Fruit fly (Drosophila melanogaster): Measurements from ENCODE around the gene CG5913.

The CG5913 gene

DNA sequence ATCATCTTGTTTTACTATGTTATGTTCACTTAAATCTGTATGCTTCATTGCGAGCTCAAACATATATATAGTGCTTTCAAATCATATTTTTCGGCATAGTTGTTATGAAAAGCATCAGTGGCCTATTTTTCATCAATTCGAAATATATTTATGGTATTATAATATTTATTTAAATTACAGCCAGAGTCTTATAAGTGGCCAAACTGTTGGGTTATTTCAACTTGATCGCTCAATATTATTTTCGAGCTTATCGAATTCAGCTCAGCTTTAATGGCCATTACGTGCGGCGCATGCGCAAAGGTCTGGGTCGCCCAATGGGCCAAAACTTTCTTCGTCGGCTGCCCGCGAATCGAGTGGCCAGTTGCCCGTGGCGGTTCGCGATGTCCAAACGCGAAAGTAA, 3.9 kb downstream of the CG5913 start, which contains the start of gene Mco3:
TSS of gene Mco3 (plus strand) at position 301 of the 400 bp plus-strand sequence.
- no peak for TF ChIP-seq CrebA (GFP tag; optimal IDR thresholded peaks at IDR 0.05; ENCODE audit: borderline replicate concordance)

DNA sequence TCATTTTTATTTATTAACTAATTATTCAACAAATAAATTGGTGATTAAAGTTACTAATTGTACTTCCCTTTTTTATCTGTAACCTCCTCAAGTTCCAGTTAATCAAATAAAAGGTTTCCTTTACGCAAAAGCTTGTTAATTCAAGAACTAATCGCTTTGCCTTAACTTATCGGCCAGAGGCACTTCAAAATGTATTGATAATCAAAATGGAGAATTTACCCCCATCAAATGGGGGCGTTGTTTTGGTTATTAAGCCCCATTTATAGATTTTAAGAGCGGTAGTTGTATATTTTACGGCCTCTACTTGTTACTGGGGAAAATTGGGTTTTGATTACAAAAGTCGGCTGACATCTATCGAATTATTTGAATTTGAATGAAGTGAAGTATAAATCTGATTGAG, 6.4 kb downstream of the CG5913 start, which contains the start of gene CG31091:
TSS of gene CG31091 (plus strand) at position 214 of the 400 bp plus-strand sequence.
- TF ChIP-seq h (GFP tag; optimal IDR thresholded peaks at IDR 0.05) (no peak), sage (GFP tag; optimal IDR thresholded peaks at IDR 0.05) (no peak), Hnf4 (GFP tag; optimal IDR thresholded peaks at IDR 0.05) (no peak), dl (GFP tag; optimal IDR thresholded peaks at IDR 0.05; ENCODE audit: insufficient read depth in 1 of 2, partially characterized antibody in 2 of 2) (no peak), Jra (GFP tag; optimal IDR thresholded peaks at IDR 0.05) (no peak), foxo (GFP tag; optimal IDR thresholded peaks at IDR 0.05) (no peak), rgr (GFP tag; optimal IDR thresholded peaks at IDR 0.05) (no peak), HLH106 (tag; optimal IDR thresholded peaks at IDR 0.05) (no peak), sv (GFP tag; optimal IDR thresholded peaks at IDR 0.05) (no peak), GATAd (GFP tag; optimal IDR thresholded peaks at IDR 0.05) (no peak), Sp1 (GFP tag; optimal IDR thresholded peaks at IDR 0.05) (no peak), N (GFP tag; optimal IDR thresholded peaks at IDR 0.05) (no peak), woc (GFP tag; optimal IDR thresholded peaks at IDR 0.05) (no peak), dmrt93B (GFP tag; optimal IDR thresholded peaks at IDR 0.05) (no peak), fru (GFP tag; optimal IDR thresholded peaks at IDR 0.05) (no peak)

DNA sequence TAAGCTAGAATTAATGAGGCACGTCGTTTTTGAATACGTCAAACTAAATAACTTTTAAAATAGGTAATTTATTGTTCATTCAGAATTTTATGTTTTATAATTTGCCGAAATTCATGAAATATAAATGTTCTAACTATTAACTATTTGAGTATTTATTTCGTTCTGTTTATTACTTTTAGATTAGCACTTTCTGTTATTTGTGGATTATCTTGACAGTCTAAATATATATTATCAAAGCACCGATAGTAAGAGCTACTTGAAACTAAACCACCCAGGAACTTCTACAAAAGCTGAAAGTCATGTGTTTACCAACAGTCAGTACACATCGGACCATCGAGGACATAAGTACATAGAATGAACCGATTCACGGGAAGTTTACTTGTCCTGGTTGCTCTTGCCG, 9.0 kb downstream of the CG5913 start, which contains the start of gene CG31089:
TSS of gene CG31089 (plus strand) at position 301 of the 400 bp plus-strand sequence.
- TF ChIP-seq brk (GFP tag; optimal IDR thresholded peaks at IDR 0.05) (no peak), foxo (GFP tag; optimal IDR thresholded peaks at IDR 0.05) (no peak), br (GFP tag; optimal IDR thresholded peaks at IDR 0.05) (no peak), pan (optimal IDR thresholded peaks at IDR 0.05) (no peak), jim (GFP tag; optimal IDR thresholded peaks at IDR 0.05) (no peak), dmrt93B (GFP tag; optimal IDR thresholded peaks at IDR 0.05) (no peak)

DNA sequence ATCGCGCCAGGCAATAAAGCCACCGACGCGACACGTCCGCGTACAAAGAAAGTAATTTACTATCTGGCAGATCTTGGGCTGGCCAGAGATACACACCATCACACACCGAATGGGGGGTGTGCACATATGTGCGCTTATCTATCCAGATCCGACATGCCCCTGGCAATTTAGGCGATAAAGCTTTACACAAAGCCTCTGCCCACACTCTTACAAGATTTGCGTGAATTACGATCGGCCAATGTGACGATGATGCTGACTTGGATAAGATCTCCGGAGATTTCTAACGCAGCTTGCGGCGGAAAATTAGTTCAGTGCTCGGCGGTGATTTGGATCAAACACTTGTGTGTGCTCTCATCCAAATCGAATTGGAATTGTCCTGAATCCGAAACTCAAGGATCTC, 13.4 kb downstream of the CG5913 start, which contains the start of gene kumpel:
TSS of gene kumpel (plus strand) at position 301 of the 400 bp plus-strand sequence.
- TF ChIP-seq Mio (GFP tag; optimal IDR thresholded peaks at IDR 0.05) = no peak
- TF ChIP-seq fru (GFP tag; optimal IDR thresholded peaks at IDR 0.05) = no peak
- TF ChIP-seq HLH106 (tag; optimal IDR thresholded peaks at IDR 0.05) = no peak
- no peak for TF ChIP-seq Dif (GFP tag; optimal IDR thresholded peaks at IDR 0.05; ENCODE audit: partially characterized antibody)
- TF ChIP-seq Myc (optimal IDR thresholded peaks at IDR 0.05) = no peak
- TF ChIP-seq sage (GFP tag; optimal IDR thresholded peaks at IDR 0.05) = no peak
- no peak for TF ChIP-seq h (GFP tag; optimal IDR thresholded peaks at IDR 0.05)
- no peak for TF ChIP-seq CrebA (GFP tag; optimal IDR thresholded peaks at IDR 0.05; ENCODE audit: borderline replicate concordance)
- no peak for TF ChIP-seq OdsH (GFP tag; optimal IDR thresholded peaks at IDR 0.05)
- TF ChIP-seq rgr (GFP tag; optimal IDR thresholded peaks at IDR 0.05) = no peak
- no peak for TF ChIP-seq dsf (GFP tag; optimal IDR thresholded peaks at IDR 0.05; ENCODE audit: borderline replicate concordance)

DNA sequence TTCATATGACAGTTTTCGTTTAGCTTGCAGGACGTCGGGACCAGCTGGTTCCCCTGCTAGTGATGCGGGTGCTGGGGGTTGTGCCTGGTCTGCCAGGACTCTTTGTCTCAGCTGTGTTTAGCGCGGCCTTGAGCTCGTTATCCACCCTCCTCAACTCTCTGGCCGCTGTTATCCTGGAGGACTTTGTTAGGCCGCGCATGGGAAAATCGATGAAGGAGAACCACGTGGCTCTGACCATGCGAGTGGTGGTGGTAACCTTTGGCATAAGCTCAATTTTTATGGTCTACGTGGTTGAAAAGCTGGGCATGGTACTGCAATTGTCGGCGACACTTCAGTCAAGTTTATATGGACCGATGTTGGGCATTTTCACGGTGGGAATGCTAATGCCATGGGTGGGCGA, 26.6 kb downstream of the CG5913 start:
- no peak for TF ChIP-seq HLH106 (tag; optimal IDR thresholded peaks at IDR 0.05)

DNA sequence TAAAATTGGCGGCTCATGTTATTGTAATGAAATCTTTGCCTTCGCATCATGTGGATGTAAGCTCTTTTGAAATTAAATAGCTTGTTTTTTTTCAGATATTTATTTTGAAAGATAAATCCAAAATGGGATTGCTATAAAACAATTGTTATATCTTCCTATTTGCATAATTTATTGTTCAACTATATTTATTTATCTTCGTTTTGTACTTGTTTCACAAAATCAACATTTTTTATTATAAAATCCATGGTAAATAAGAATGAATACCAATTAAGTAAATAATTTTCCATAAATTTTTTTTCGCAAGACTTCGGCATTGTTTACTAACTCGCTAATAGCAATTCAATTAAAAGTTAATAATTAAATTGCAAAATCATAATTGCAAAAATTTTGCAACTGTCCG, 29.2 kb downstream of the CG5913 start, which contains the start of gene CG14546:
TSS of gene CG14546 (minus strand) at position 101 of the 400 bp plus-strand sequence.
- TF ChIP-seq CrebA (GFP tag; optimal IDR thresholded peaks at IDR 0.05; ENCODE audit: borderline replicate concordance) = no peak
- TF ChIP-seq Jra (GFP tag; optimal IDR thresholded peaks at IDR 0.05) = no peak
- no peak for TF ChIP-seq HLH106 (tag; optimal IDR thresholded peaks at IDR 0.05)
- no peak for TF ChIP-seq tai (GFP tag; optimal IDR thresholded peaks at IDR 0.05)
- TF ChIP-seq dsf (GFP tag; optimal IDR thresholded peaks at IDR 0.05; ENCODE audit: borderline replicate concordance) = no peak
- TF ChIP-seq dl (GFP tag; optimal IDR thresholded peaks at IDR 0.05; ENCODE audit: insufficient read depth in 1 of 2, partially characterized antibody in 2 of 2) = no peak
- TF ChIP-seq usp (GFP tag; optimal IDR thresholded peaks at IDR 0.05) = no peak
- no peak for TF ChIP-seq dmrt93B (GFP tag; optimal IDR thresholded peaks at IDR 0.05)
- TF ChIP-seq Hr83 (GFP tag; optimal IDR thresholded peaks at IDR 0.05; ENCODE audit: poor library complexity, severe bottlenecking) = no peak
- TF ChIP-seq sage (GFP tag; optimal IDR thresholded peaks at IDR 0.05) = no peak
- no peak for TF ChIP-seq br (GFP tag; optimal IDR thresholded peaks at IDR 0.05)
- TF ChIP-seq Mio (GFP tag; optimal IDR thresholded peaks at IDR 0.05) = no peak
- TF ChIP-seq CG9705 (GFP tag; optimal IDR thresholded peaks at IDR 0.05) = no peak
- TF ChIP-seq brk (GFP tag; optimal IDR thresholded peaks at IDR 0.05) = no peak
- no peak for TF ChIP-seq ey (GFP tag; optimal IDR thresholded peaks at IDR 0.05)

Measured in whole organism, wandering third instar larva.